In genomic region chr2L:228246-228645, dm6 we compare ENCODE assay signal across 3 fruit fly cellular contexts.
TF ChIP-seq lines count a peak whose summit lies in the region.

No protein-coding gene starts in this region.

- TF ChIP-seq CTCF in whole organism, embryonic (GFP tag; optimal IDR thresholded peaks at IDR 0.05; lab: Kevin White, UChicago): no peak

TF ChIP-seq in whole organism, embryonic, 481 proteins besides CTCF, POLR2A, EP300 and RAD21:
- TF ChIP-seq Lim3 (GFP tag; IDR thresholded peaks at IDR 0.05; lab: Robert Waterston, UW) (no peak), disco-r (GFP tag; optimal IDR thresholded peaks at IDR 0.05; lab: Kevin White, UChicago) (no peak), Ets65A (GFP tag; lab: Kevin White, UChicago) (peak; percentile 15)
TF ChIP-seq in whole organism, embryonic: peak in this region for 1.

TF ChIP-seq in whole organism, prepupa, 60 proteins besides CTCF, POLR2A, EP300 and RAD21:
- TF ChIP-seq svp (GFP tag; lab: Kevin White, UChicago): peak; percentile 95
- TF ChIP-seq spab (GFP tag; optimal IDR thresholded peaks at IDR 0.05; lab: Kevin White, UChicago): no peak

TF ChIP-seq in whole organism, wandering third instar larva, 38 proteins besides CTCF, POLR2A, EP300 and RAD21:
- TF ChIP-seq Abd-B (GFP tag; optimal IDR thresholded peaks at IDR 0.05; lab: Kevin White, UChicago) (no peak), Rel (GFP tag; optimal IDR thresholded peaks at IDR 0.05; lab: Kevin White, UChicago) (no peak), Rel (tag; optimal IDR thresholded peaks at IDR 0.05; lab: Kevin White, UChicago) (peak; percentile 76)
